Worm (Caenorhabditis elegans) whole organism, L4 larva: ENCODE results near the gene C24A3.9.

ENCODE experiments used
- F44E2.7 ChIP-seq: fragments of 200-800 bp; sonication (Bioruptor generic); IDR thresholded peaks from 2 replicates; pipeline ENCODE4 v2.1.2; 2022; ENCODE audit warnings: missing genetic modification characterization, missing compliant biosample characterization
- ZK546.5 ChIP-seq, 2 experiments: sonication (generic microtip); optimal IDR thresholded peaks; 2 replicates each; lab custom pipeline; 2017; ENCODE audit warnings: missing biosample characterization in 2 of 2, missing genetic modification characterization in 2 of 2
- dmd-6 ChIP-seq: fragments of 200-800 bp; sonication (Bioruptor generic); IDR thresholded peaks from 2 replicates; pipeline ENCODE4 v1.3.6; 2022; ENCODE audit warnings: missing genetic modification reagents, missing genetic modification characterization, missing compliant biosample characterization
- dpl-1 ChIP-seq: fragments of 150-350 bp; optimal IDR thresholded peaks from 2 replicates; lab custom pipeline; 2014; ENCODE audit warnings: missing biosample characterization, missing genetic modification reagents, missing genetic modification characterization
- fkh-10 ChIP-seq: fragments of 150-350 bp; optimal IDR thresholded peaks from 2 replicates; lab custom pipeline; 2014; ENCODE audit warnings: missing biosample characterization, missing genetic modification reagents, missing genetic modification characterization
- jun-1 ChIP-seq: fragments of 150-350 bp; optimal IDR thresholded peaks from 2 replicates; lab custom pipeline; 2014; ENCODE audit warnings: missing biosample characterization, missing genetic modification reagents, missing genetic modification characterization
- lsy-2 ChIP-seq, 2 experiments: fragments of 150-350 bp in 1 of 2; sonication (generic microtip) in 1 of 2; optimal IDR thresholded peaks; 2 replicates each; lab custom pipeline; 2014 to 2017; ENCODE audit warnings: missing biosample characterization in 2 of 2, missing genetic modification characterization in 2 of 2
- mdt-29 ChIP-seq: fragments of 200-800 bp; sonication (Bioruptor generic); IDR thresholded peaks from 2 replicates; pipeline ENCODE4 v1.3.6; 2022; ENCODE audit warnings: missing genetic modification reagents, missing genetic modification characterization, missing compliant biosample characterization
- zag-1 ChIP-seq: fragments of 150-350 bp; optimal IDR thresholded peaks from 2 replicates; lab custom pipeline; 2014; ENCODE audit warnings: missing biosample characterization, missing genetic modification characterization

ce11 chrX:8987828-8988227, 22.5 kb downstream of the C24A3.9 start, which contains the start of gene twk-18:
- TF ChIP-seq fkh-10 (GFP tag; lab: Kevin White, UChicago) (no peak), ZK546.5 (tag; optimal IDR thresholded peaks at IDR 0.05; lab: Kevin White, UChicago) (no peak), F44E2.7 (GFP tag; lab: Robert Waterston, UW) (no peak), dpl-1 (GFP tag; lab: Kevin White, UChicago) (no peak), zag-1 (no peak), jun-1 (tag; lab: Kevin White, UChicago) (no peak), dmd-6 (GFP tag; lab: Robert Waterston, UW) (no peak), lsy-2 (tag; optimal IDR thresholded peaks at IDR 0.05; lab: Kevin White, UChicago) (no peak), mdt-29 (GFP tag; lab: Robert Waterston, UW) (no peak)
